Fruit fly (Drosophila melanogaster): ENCODE results near the gene CG14324.
A peak's percentile ranks its signal among the peaks of the same experiment; 100 is the strongest.

Gene CG14324

dm6 chr3R:17604880-17605667 is 13.5 kb downstream of the CG14324 start (continued):
- TF ChIP-seq esg (GFP tag; conservative IDR thresholded peaks at IDR 0.05) (no peak), Stat92E (GFP tag; optimal IDR thresholded peaks at IDR 0.05) (no peak), Jarid2 (GFP tag; optimal IDR thresholded peaks at IDR 0.05) (no peak), Sox100B (GFP tag; optimal IDR thresholded peaks at IDR 0.05) (no peak), CG10366 (GFP tag; IDR thresholded peaks at IDR 0.05) (no peak), CG14667 (GFP tag; IDR thresholded peaks at IDR 0.05) (no peak), seq (GFP tag; IDR thresholded peaks at IDR 0.05) (0 out of 2 replicates have a peak, but pooled peaks have one; percentile 22), nerfin-1 (tag; optimal IDR thresholded peaks at IDR 0.05) (peak; percentile 84), unpg (GFP tag; optimal IDR thresholded peaks at IDR 0.05) (no peak), CG14050 (GFP tag; IDR thresholded peaks at IDR 0.05) (no peak), Eip74EF (GFP tag; optimal IDR thresholded peaks at IDR 0.05) (no peak), CG8359 (GFP tag; optimal IDR thresholded peaks at IDR 0.05; ENCODE audit: borderline replicate concordance) (no peak), Mad (GFP tag; optimal IDR thresholded peaks at IDR 0.05) (no peak), CG10979 (tag; optimal IDR thresholded peaks at IDR 0.05) (peak; percentile 30), mirr (GFP tag; optimal IDR thresholded peaks at IDR 0.05) (no peak), Dip2 (GFP tag; IDR thresholded peaks at IDR 0.05) (no peak), CG34224 (GFP tag; IDR thresholded peaks at IDR 0.05; ENCODE audit: partially characterized antibody) (no peak), CG1024 (GFP tag; IDR thresholded peaks at IDR 0.05) (no peak), CG10274 (GFP tag; optimal IDR thresholded peaks at IDR 0.05) (no peak), grau (tag; optimal IDR thresholded peaks at IDR 0.05) (peak; percentile 47), Dp (GFP tag; optimal IDR thresholded peaks at IDR 0.05) (no peak), CG4282 (GFP tag; optimal IDR thresholded peaks at IDR 0.05) (no peak), CG9876 (GFP tag; optimal IDR thresholded peaks at IDR 0.05) (no peak), CG11696 (GFP tag; IDR thresholded peaks at IDR 0.05) (no peak), H15 (GFP tag; IDR thresholded peaks at IDR 0.05) (no peak), Kr (GFP tag; optimal IDR thresholded peaks at IDR 0.05) (no peak), Sry-δ (GFP tag; optimal IDR thresholded peaks at IDR 0.05) (no peak), Hey (tag; optimal IDR thresholded peaks at IDR 0.05) (peak; percentile 33), tap (tag; optimal IDR thresholded peaks at IDR 0.05) (peak; percentile 7), dm (GFP tag; optimal IDR thresholded peaks at IDR 0.05) (no peak), Atf3 (GFP tag; optimal IDR thresholded peaks at IDR 0.05) (no peak), NK7.1 (GFP tag; optimal IDR thresholded peaks at IDR 0.05) (no peak), chm (GFP tag; IDR thresholded peaks at IDR 0.05) (no peak), Atf-2 (GFP tag; optimal IDR thresholded peaks at IDR 0.05) (no peak), Myb (GFP tag; optimal IDR thresholded peaks at IDR 0.05) (no peak), CG10431 (GFP tag; optimal IDR thresholded peaks at IDR 0.05) (no peak), CG11456 (GFP tag; IDR thresholded peaks at IDR 0.05) (no peak), phol (tag; optimal IDR thresholded peaks at IDR 0.05) (peak; percentile 11), gfzf (GFP tag; optimal IDR thresholded peaks at IDR 0.05) (no peak), Lim3 (GFP tag; IDR thresholded peaks at IDR 0.05) (no peak), wek (GFP tag; optimal IDR thresholded peaks at IDR 0.05) (no peak), CG18764 (GFP tag; optimal IDR thresholded peaks at IDR 0.05) (no peak), CG12104 (GFP tag; optimal IDR thresholded peaks at IDR 0.05) (no peak), CG7839 (tag; optimal IDR thresholded peaks at IDR 0.05) (peak; percentile 48), HmgD (GFP tag; optimal IDR thresholded peaks at IDR 0.05) (no peak), h (optimal IDR thresholded peaks at IDR 0.05) (no peak), PHDP (tag; optimal IDR thresholded peaks at IDR 0.05) (no peak), Awh (GFP tag; IDR thresholded peaks at IDR 0.05) (0 out of 2 replicates have a peak, but pooled peaks have one; percentile 15), Gug (GFP tag; IDR thresholded peaks at IDR 0.05) (no peak), lola (GFP tag; optimal IDR thresholded peaks at IDR 0.05) (peak in 1 of 3 experiments; percentile 42)

Data from whole organism, embryonic.